Fruit fly (Drosophila melanogaster) whole organism, larva: Measurements from ENCODE around the gene CG14096.
A peak's percentile ranks its signal among the peaks of the same experiment; 100 is the strongest.
"Not testable (repeated sequence)": the region's sequence is repeated elsewhere in the genome, so short reads cannot be mapped to it uniquely, and the experiment has no call there.

ENCODE experiments used
- noc ChIP-seq: fragments of 200-800 bp; sonication (Bioruptor generic); optimal IDR thresholded peaks from 3 replicates; lab custom pipeline; 2019; ENCODE audit warnings: missing biosample characterization, mild to moderate bottlenecking, missing genetic modification characterization, moderate library complexity

Gene CG14096

DNA sequence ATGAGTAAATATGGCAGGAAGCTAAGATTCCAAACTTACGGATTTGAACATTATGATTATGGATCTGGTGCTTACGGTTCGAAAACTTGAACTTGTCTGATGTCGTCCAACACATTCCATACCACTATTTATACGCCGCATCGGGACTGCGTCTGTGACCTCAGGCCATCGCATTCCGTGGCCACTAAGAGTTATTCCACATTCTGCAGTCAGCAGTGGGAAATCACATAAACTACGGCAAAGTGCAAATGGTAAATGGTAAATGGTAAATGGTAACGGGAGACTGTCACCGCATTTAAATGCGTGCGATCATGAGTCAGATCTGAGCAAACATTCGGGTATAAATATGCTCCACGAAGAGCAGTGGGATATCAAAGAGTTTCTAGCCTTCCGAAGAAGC lies at the start of gene CG14096, which contains the start of gene CG32214:
Gene CG14096, minus strand, starts transcription at position 101 of the 400 bp plus-strand sequence.
Gene CG32214, plus strand, starts transcription at position 368 of the 400 bp plus-strand sequence.
- TF ChIP-seq noc (tag; lab: Kevin White, UChicago), result not testable (repeated sequence)

DNA sequence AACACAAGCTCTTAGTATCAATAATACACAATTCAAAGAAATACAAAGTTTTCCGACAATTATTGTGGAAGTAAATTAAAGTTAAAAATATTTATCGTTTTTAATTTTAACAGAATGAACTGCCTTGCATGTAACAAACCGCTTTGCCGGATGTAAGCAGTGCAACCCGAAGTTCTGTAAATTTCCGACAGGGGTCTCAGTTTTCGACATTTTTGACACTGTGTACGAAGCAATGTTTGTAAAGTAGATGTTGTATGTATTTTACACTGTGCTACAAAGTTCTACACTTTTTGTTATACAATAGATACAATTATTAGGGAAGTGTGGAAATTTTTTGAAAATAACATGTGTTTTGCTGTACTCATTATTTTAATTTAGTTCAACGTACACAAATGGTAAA lies 49.7 kb upstream of the CG14096 start:
- no peak for TF ChIP-seq noc (tag; lab: Kevin White, UChicago)

DNA sequence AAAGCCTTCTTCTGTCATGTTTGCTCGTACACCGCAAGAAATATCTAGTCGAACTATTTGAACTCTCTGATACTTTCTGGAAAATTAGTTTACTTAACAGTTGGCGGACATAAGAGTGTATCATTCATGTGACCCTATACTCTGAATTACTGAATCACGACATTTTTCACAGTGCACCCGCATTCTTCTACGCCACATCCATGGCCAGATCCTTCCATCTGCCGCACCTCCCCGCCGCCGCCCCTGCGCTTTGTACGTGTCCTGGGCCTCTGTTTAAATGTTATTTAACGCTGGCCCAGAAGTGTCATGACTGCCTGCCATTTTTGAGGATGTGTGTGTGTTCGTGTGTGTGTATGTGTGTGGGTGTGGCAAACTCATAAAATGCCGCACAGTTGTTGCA lies 45.8 kb upstream of the CG14096 start:
- TF ChIP-seq noc (tag; lab: Kevin White, UChicago), result no peak

DNA sequence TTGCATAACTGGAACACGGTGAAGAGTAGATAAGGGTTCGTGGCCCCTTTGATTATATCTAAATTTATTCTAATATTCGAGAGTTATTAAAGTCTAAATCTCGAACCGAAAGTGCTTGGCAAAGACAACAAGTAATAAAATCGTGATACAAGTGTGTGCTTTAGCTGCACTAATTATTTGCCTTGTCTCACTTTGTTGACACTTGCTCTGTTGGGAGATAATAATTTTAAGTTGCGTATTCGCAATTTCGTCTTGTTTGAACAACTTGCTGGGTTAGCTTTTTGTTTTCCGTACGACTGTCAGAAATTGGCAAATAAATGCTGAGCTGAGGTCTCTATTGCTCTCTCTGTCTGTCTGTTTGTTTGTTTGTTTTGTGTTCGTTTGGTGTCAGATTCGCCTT lies 37.8 kb upstream of the CG14096 start:
- peak; percentile 71 for TF ChIP-seq noc (tag; lab: Kevin White, UChicago)

DNA sequence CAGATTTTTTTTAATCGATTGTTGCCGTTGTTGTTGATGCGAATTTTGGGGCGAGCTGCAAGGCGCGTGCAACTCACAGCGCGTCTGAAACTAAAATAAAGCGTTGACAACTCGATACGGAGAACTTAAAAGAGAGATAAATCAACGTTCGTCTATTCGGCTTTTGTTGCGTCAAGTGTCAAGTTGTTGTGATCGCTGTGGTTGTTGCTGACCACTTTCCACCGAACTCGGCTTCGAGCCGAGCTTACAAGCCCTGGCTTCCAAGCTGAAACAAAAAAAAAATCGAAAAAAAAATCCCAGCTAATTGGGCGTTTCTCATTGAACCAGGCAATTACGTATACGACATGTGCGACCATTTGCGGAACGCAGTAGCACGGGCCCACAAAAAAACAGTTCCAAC lies 36.9 kb upstream of the CG14096 start, which contains the start of gene CG9452:
Gene CG9452, minus strand, starts transcription at position 101 of the 400 bp plus-strand sequence.
- TF ChIP-seq noc (tag; lab: Kevin White, UChicago), result no peak

DNA sequence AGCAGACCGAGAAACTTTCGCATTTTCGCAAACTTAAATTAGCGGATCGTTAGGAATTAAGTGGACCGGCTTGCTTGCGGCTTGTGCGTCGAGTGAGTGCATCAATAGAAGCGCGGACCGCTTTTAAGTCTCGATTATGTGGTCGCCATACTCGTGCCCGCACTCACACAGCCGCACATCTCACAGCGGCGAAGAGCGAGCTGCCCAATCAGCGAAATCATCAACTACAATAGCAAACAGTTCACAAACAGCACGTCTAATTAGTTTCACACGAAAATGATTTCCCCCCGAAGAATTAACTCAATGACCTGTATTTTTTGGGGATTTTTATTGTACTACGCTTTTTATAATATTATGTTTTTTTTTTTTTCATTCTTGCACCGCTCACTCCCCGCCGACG lies 33.8 kb upstream of the CG14096 start, which contains the start of gene CG9451:
Gene CG9451, minus strand, starts transcription at position 101 of the 400 bp plus-strand sequence.
- peak; percentile 20 for TF ChIP-seq noc (tag; lab: Kevin White, UChicago)

DNA sequence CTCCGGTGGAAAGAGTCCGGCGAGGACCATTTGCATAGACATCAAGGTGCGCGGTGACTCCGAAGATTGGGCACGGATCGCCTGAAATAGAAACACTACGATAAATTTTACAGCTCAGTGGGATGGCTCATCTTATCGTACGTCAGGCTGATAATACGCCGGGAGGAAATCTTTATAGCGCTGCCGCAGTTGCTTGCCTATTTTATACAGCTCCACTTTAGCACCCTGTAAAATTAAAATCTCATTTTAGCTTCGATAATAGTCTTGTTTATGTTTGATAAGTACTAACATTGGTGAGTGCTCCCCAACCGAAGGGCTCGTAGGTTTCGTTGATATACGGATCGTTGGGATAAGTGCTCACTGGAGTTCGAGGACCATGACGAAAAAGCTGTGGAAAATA lies 32.5 kb upstream of the CG14096 start:
- no peak for TF ChIP-seq noc (tag; lab: Kevin White, UChicago)

DNA sequence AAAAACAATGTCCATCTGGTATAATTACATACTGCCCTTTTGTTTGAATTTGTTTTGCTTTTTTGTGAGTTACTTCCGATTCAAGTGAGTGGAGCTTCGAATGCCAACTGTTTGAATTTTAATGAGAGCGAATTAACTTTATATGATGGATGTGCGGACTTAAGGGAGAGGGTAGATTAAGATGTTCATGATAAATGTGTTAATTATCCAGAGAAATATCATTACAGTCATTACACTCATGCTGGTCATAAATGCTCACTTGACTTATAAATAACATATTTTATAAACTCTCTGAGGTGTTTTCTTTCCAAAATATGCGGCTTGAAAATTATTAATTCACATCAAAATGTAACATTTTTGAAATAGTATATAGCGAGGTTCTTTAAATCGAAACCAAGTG lies 30.7 kb upstream of the CG14096 start, which contains the start of gene CG9449:
Gene CG9449, minus strand, starts transcription at position 101 of the 400 bp plus-strand sequence.
- no peak for TF ChIP-seq noc (tag; lab: Kevin White, UChicago)

DNA sequence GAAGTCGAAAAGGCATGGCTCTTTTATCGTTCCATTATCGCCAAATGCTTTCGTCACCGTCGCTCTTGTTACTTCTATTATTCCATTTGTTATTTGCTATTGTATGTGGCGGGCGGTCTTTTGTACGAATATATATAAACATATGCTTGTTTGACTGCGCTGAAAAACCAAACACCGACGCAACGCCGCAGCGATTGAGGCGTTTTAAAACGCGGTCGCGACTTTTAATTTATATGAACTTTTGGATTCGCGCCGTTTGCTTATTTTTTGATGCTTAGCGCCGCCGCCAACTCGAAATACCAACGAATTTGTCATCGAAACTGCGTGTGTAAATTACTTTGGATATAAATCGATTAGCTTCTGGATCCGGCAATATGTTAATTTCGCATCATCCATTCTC lies 30.3 kb upstream of the CG14096 start:
- no peak for TF ChIP-seq noc (tag; lab: Kevin White, UChicago)

DNA sequence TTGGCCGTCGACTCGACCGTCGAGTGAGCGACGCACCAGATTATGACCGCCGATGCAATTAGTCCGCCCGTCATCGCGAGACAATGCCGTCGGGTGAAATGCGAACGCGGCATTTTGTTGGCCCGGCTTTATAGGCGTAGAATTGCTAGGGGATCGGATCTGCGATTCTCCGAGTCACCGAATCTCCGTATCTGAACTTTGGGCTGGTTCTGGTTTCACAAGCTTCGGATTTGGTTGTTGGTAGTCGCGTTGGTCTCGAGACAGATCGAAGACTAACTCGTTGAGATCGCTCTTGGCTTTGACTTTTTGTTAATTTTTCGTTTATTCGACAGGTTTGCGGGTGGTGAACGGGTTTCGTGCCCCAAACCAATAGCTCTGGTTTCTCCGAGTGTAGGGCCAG lies 29.7 kb upstream of the CG14096 start:
- TF ChIP-seq noc (tag; lab: Kevin White, UChicago), result no peak

DNA sequence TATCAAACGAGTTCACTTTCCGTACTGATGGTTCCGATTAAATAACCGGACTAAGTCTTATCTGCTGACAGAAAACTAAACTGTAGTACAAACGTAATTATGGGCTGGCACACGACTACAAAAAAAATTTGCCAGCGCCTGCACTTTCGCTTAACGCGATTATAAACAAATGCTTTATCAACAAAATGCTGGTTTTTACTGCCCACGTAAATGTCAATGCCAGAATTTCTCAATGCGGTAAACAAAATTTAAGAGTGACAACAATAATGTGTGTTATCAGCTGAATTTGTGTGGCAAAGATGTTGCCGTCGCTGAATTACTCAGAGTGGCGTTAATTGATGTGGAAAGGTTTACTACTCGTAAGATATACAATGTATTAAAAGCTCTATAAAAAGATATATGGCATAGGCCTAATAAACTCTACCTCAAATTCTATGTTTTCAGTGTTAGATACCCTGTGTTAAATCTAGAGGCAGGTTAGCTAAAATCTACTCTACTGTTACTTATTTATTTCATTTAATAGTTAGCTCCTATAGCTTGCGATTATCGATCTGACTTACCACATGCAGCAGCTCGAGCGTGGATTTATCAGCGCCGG lies 29.2 kb upstream of the CG14096 start:
- peak; percentile 40 for TF ChIP-seq noc (tag; lab: Kevin White, UChicago)

DNA sequence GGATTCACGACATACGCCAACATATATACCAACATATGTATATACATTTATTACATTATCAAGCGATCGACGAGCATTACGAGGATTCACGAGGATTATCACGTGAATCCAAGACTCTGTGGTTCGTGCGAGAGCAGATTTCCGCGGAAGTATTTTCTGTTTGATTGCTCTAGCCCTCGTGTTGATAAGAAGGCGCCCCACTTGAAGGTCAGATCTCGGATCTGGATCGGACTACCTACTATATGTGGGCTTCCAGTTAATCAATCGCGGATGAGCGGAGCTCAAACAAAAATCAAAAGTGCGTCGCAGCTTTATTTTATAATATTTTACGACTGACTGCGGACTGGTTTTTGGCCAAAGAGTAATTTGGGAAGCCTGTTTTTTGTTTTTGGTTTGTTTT lies 28.1 kb upstream of the CG14096 start:
- peak; percentile 11 for TF ChIP-seq noc (tag; lab: Kevin White, UChicago)

DNA sequence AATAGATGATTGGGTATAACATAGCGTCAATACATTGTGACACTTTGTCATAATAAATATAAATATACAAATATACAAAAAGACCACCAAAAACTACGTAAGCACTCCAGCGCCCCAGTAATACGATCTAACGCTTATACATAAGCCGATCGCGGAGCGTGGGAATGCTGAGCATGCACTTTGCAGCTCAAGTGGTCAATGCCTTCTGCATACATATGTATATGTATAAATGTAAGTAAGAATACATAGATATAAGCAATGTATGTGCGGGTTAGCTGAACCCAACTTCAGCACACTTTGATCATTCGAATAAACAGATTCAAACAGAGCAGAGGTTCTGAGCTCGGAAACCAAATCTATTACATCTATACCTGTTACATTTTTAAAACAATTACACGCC lies 20.4 kb upstream of the CG14096 start, which contains the start of gene CG32212:
Gene CG32212, plus strand, starts transcription at position 301 of the 400 bp plus-strand sequence.
- TF ChIP-seq noc (tag; lab: Kevin White, UChicago), result not testable (repeated sequence)

DNA sequence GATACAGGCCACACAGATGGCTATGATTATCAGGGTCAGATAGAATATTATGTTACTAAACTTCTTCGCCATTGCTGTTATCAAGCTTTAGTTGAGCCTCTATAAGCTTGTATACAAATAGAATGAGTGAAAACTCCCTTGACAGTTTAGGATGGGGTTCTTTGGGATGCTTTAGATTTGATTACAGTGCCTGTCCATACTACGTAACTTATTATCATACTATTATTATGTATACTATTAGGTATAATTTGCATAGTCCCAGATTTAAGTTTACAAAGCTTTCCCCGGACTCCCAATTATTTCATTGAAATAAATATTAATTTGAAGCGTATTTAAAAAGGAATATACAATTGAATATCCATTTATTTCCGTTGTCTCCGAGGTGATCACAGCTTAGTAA lies 19.5 kb upstream of the CG14096 start, which contains the start of gene brv1:
Gene brv1, minus strand, starts transcription at position 101 of the 400 bp plus-strand sequence.
- no peak for TF ChIP-seq noc (tag; lab: Kevin White, UChicago)

DNA sequence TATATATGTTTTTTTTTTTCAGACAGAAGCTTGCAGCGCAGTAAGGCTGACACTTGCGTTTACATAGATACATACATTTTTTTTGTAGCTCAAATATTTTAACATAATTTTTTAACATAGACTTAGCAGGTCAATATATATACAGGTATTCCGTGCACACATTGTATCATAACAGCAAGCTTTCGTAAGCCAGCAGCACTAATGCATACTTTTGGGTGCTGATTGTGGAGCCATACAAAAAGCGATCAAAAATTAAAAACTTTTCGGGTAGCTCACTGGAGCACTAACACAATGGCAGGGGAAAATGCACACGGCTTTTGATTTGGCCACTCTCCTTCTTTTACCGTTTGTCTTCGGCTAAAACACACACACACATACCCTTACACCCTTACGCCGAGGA lies 16.1 kb upstream of the CG14096 start:
- TF ChIP-seq noc (tag; lab: Kevin White, UChicago), result no peak

DNA sequence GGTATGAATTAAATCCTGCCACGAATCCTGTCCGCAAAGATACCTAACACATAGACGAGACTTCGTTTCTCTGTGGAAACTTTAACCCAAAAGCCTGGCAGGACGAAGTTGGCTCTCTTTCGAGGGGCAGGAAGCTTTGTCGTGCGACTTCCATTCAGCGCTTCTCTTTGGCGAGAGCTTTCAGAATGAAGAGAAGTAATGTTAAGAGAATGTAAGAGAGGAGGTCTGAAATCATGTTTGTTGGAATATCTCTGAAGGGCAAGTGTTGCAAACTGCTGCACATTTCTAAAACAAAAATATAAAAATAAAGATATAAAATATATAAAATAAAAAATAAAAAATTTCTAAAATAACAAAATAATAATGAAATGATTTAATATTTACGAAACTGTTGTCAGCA lies 15.1 kb upstream of the CG14096 start:
- no peak for TF ChIP-seq noc (tag; lab: Kevin White, UChicago)

DNA sequence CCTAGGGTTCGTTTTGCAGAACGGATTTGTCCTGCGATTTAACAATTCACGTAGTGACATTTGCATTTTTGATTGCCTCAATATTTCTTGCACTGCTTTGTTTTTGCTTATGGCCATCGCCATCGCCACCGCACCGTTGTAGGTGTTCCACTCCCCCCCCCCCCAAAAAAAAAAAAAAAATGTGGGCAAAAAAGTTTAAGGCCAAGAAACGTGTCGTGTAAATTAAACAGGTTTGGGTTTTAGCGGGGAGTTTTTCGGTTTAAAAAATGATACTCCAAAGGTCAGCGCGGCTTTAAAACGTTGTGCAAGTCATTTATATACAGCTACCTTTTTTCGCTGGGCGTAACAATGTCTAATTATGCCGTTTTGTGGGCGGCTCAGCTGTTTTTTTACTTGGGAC lies 14.3 kb upstream of the CG14096 start:
- TF ChIP-seq noc (tag; lab: Kevin White, UChicago), result no peak
